Fruit fly (Drosophila melanogaster) whole organism: ENCODE measurements around the gene CG45690.

Experiments
- CG8478 ChIP-seq: fragments of >200 bp; optimal IDR thresholded peaks from 2 replicates; lab custom pipeline; 2018; ENCODE audit warnings: inconsistent platforms
- psq ChIP-seq: fragments of >200 bp; optimal IDR thresholded peaks from 2 replicates; lab custom pipeline; 2017

- TF ChIP-seq psq (no peak), CG8478 (no peak)
Measured at dm6 chr2L:10704425-10704824, 46.3 kb downstream of the CG45690 start.
